Fruit fly (Drosophila melanogaster) whole organism, prepupa: ENCODE measurements around the gene MED20.

Experiments used
- CG11902 ChIP-seq: fragments of 200-800 bp; sonication (Bioruptor generic); optimal IDR thresholded peaks from 3 replicates; lab custom pipeline; 2016; ENCODE audit warnings: missing biosample characterization, missing genetic modification characterization
- CG1621 ChIP-seq: fragments of 200-800 bp; sonication (Bioruptor generic); optimal IDR thresholded peaks from 3 replicates; lab custom pipeline; 2018; ENCODE audit warnings: missing biosample characterization, mild to moderate bottlenecking, missing genetic modification characterization
- CG6792 ChIP-seq: fragments of 200-800 bp; sonication (Bioruptor generic); optimal IDR thresholded peaks from 3 replicates; lab custom pipeline; 2016; ENCODE audit warnings: missing biosample characterization, missing genetic modification characterization
- CG6854 ChIP-seq: fragments of 200-800 bp; sonication (Bioruptor generic); optimal IDR thresholded peaks from 2 replicates; lab custom pipeline; 2017; ENCODE audit warnings: missing biosample characterization, mild to moderate bottlenecking, missing genetic modification characterization
- Smox ChIP-seq: fragments of 200-800 bp; sonication (Bioruptor generic); optimal IDR thresholded peaks from 3 replicates; lab custom pipeline; 2016; ENCODE audit warnings: missing biosample characterization, missing genetic modification characterization
- achi ChIP-seq: fragments of 200-800 bp; sonication (Bioruptor generic); optimal IDR thresholded peaks from 3 replicates; lab custom pipeline; 2016; ENCODE audit warnings: missing biosample characterization, missing genetic modification characterization
- dsx ChIP-seq: fragments of 200-800 bp; optimal IDR thresholded peaks from 3 replicates; lab custom pipeline; 2019; ENCODE audit warnings: missing biosample characterization, mild to moderate bottlenecking, missing genetic modification characterization, moderate library complexity; ENCODE audit not compliant: poor library complexity, severe bottlenecking
- net ChIP-seq: fragments of 200-800 bp; sonication (Bioruptor generic); optimal IDR thresholded peaks from 3 replicates; lab custom pipeline; 2016; ENCODE audit warnings: missing biosample characterization, missing genetic modification characterization
- salr ChIP-seq, 2 experiments: fragments of 200-800 bp; sonication (Bioruptor generic); optimal IDR thresholded peaks; 3 replicates each; lab custom pipeline; 2016 to 2018; ENCODE audit warnings: missing biosample characterization in 2 of 2, missing genetic modification characterization in 2 of 2, mild to moderate bottlenecking in 1 of 2

dm6 chr2L:8081640-8082485 is 9.2 kb upstream of the MED20 start:
- TF ChIP-seq achi (GFP tag; lab: Kevin White, UChicago) (peak; percentile 82), CG6854 (peak; percentile 31), CG11902 (GFP tag; lab: Kevin White, UChicago) (no peak), CG1621 (tag; lab: Kevin White, UChicago) (no peak), net (GFP tag; lab: Kevin White, UChicago) (peak; percentile 13), salr (GFP tag; optimal IDR thresholded peaks at IDR 0.05; lab: Kevin White, UChicago) (peak; percentile 48 to 84), dsx (GFP tag; lab: Kevin White, UChicago) (no peak), Smox (GFP tag; lab: Kevin White, UChicago) (no peak), CG6792 (GFP tag; lab: Kevin White, UChicago) (peak; percentile 83)
